Worm (Caenorhabditis elegans): ENCODE results near the gene aptf-2.

- no peak for TF ChIP-seq ceh-82 (tag; optimal IDR thresholded peaks at IDR 0.05)
- TF ChIP-seq nhr-11 (tag; optimal IDR thresholded peaks at IDR 0.05) = no peak
- TF ChIP-seq blmp-1 (tag; optimal IDR thresholded peaks at IDR 0.05; ENCODE audit: insufficient read depth) = no peak
- TF ChIP-seq lin-13 (GFP tag; optimal IDR thresholded peaks at IDR 0.05) = no peak
- TF ChIP-seq ama-1 (optimal IDR thresholded peaks at IDR 0.05) = no peak
- TF ChIP-seq zag-1 (tag; optimal IDR thresholded peaks at IDR 0.05) = no peak
- no peak for TF ChIP-seq nhr-12 (tag; optimal IDR thresholded peaks at IDR 0.05)
- TF ChIP-seq nhr-10 (tag; optimal IDR thresholded peaks at IDR 0.05) = no peak
- TF ChIP-seq nhr-77 (tag; optimal IDR thresholded peaks at IDR 0.05) = no peak
- no peak for TF ChIP-seq unc-39 (tag; optimal IDR thresholded peaks at IDR 0.05)
- no peak for TF ChIP-seq dmd-4 (tag; optimal IDR thresholded peaks at IDR 0.05)
- no peak for TF ChIP-seq C34F6.9 (tag; optimal IDR thresholded peaks at IDR 0.05)
Observed at ce11 chrIV:13458237-13458636, 42.4 kb upstream of the aptf-2 start.
